Worm (Caenorhabditis elegans) whole organism, L4 larva: ENCODE measurements around the gene tsr-1.

Source experiments
- F10B5.3 ChIP-seq: sonication (generic microtip); optimal IDR thresholded peaks from 2 replicates; lab custom pipeline; 2016; ENCODE audit warnings: mild to moderate bottlenecking, missing genetic modification characterization, missing compliant biosample characterization
- F37D6.2 ChIP-seq: sonication (generic microtip); optimal IDR thresholded peaks from 2 replicates; lab custom pipeline; 2016; ENCODE audit warnings: mild to moderate bottlenecking, missing genetic modification characterization, missing compliant biosample characterization
- F44E2.7 ChIP-seq: fragments of 200-800 bp; sonication (Bioruptor generic); IDR thresholded peaks from 2 replicates; pipeline ENCODE4 v2.1.2; 2022; ENCODE audit warnings: missing genetic modification characterization, missing compliant biosample characterization
- R02D3.7 ChIP-seq: fragments of 150-350 bp; sonication (generic microtip); optimal IDR thresholded peaks from 3 replicates; lab custom pipeline; 2014; ENCODE audit warnings: missing biosample characterization, missing genetic modification characterization
- Y48G9A.11 ChIP-seq: fragments of 200-800 bp; sonication (Bioruptor generic); IDR thresholded peaks from 2 replicates; pipeline ENCODE4 v1.3.6; 2022; ENCODE audit warnings: missing genetic modification reagents, missing genetic modification characterization, missing compliant biosample characterization
- ZK546.5 ChIP-seq, 2 experiments: sonication (generic microtip); optimal IDR thresholded peaks; 2 replicates each; lab custom pipeline; 2017; ENCODE audit warnings: missing biosample characterization in 2 of 2, missing genetic modification characterization in 2 of 2
- ama-1 ChIP-seq: fragments of 150-350 bp; optimal IDR thresholded peaks from 2 replicates; lab custom pipeline; 2014; ENCODE audit warnings: inconsistent platforms, mixed read lengths
- arid-1 ChIP-seq: fragments of 200-800 bp; sonication (Bioruptor generic); conservative IDR thresholded peaks from 2 replicates; pipeline ENCODE4 v1.3.6; 2022; ENCODE audit warnings: missing genetic modification reagents, missing genetic modification characterization, missing compliant biosample characterization
- attf-4 ChIP-seq: sonication (generic microtip); optimal IDR thresholded peaks from 3 replicates; lab custom pipeline; 2017; ENCODE audit warnings: missing biosample characterization, missing genetic modification characterization
- ceh-20 ChIP-seq: fragments of 200-800 bp; sonication (Bioruptor generic); IDR thresholded peaks from 2 replicates; pipeline ENCODE4 v1.3.6; 2022; ENCODE audit warnings: missing genetic modification reagents, missing genetic modification characterization, missing compliant biosample characterization
- ceh-28 ChIP-seq: fragments of 150-350 bp; optimal IDR thresholded peaks from 2 replicates; lab custom pipeline; 2014; ENCODE audit warnings: missing biosample characterization, missing genetic modification reagents, missing genetic modification characterization
- ceh-32 ChIP-seq: sonication (generic microtip); optimal IDR thresholded peaks from 2 replicates; lab custom pipeline; 2016; ENCODE audit warnings: mild to moderate bottlenecking, missing genetic modification characterization, missing compliant biosample characterization; ENCODE audit not compliant: poor library complexity
- ceh-44 ChIP-seq: fragments of 200-800 bp; sonication (Bioruptor generic); IDR thresholded peaks from 2 replicates; pipeline ENCODE4 v1.3.6; 2022; ENCODE audit warnings: missing genetic modification reagents, missing genetic modification characterization, missing compliant biosample characterization
- ceh-82 ChIP-seq: sonication (generic microtip); optimal IDR thresholded peaks from 2 replicates; lab custom pipeline; 2017; ENCODE audit warnings: missing biosample characterization, missing genetic modification characterization
- daf-12 ChIP-seq: fragments of 150-350 bp; optimal IDR thresholded peaks from 2 replicates; lab custom pipeline; 2014; ENCODE audit warnings: missing biosample characterization, missing genetic modification reagents, missing genetic modification characterization
- daf-16 ChIP-seq, 3 experiments: sonication (generic microtip); optimal IDR thresholded peaks; 2 replicates each; lab custom pipeline; 2016 to 2017; ENCODE audit warnings: missing genetic modification characterization in 3 of 3, missing genetic modification reagents in 3 of 3, mild to moderate bottlenecking in 2 of 3, missing compliant biosample characterization in 2 of 3, missing biosample characterization in 1 of 3, moderate library complexity in 1 of 3
- dpl-1 ChIP-seq: fragments of 150-350 bp; optimal IDR thresholded peaks from 2 replicates; lab custom pipeline; 2014; ENCODE audit warnings: missing biosample characterization, missing genetic modification reagents, missing genetic modification characterization
- dve-1 ChIP-seq: sonication (generic microtip); optimal IDR thresholded peaks from 2 replicates; lab custom pipeline; 2017; ENCODE audit warnings: antibody characterized with exemption, mild to moderate bottlenecking, missing genetic modification characterization, missing compliant biosample characterization; ENCODE audit not compliant: insufficient read depth
- egl-27 ChIP-seq: sonication (generic microtip); optimal IDR thresholded peaks from 3 replicates; lab custom pipeline; 2017; ENCODE audit warnings: missing biosample characterization, missing genetic modification reagents, missing genetic modification characterization
- egl-43 ChIP-seq: fragments of 200-800 bp; sonication (Bioruptor generic); IDR thresholded peaks from 2 replicates; pipeline ENCODE4 v1.3.6; 2022; ENCODE audit warnings: missing genetic modification reagents, missing genetic modification characterization, missing compliant biosample characterization
- hif-1 ChIP-seq, 2 experiments: sonication (generic microtip); optimal IDR thresholded peaks; 2 replicates each; lab custom pipeline; 2016 to 2017; ENCODE audit warnings: missing compliant biosample characterization in 2 of 2, missing genetic modification characterization in 2 of 2, missing genetic modification reagents in 2 of 2, missing genotype in 2 of 2, mild to moderate bottlenecking in 1 of 2
- hlh-11 ChIP-seq: fragments of 200-800 bp; sonication (Bioruptor generic); optimal IDR thresholded peaks from 2 replicates; lab custom pipeline; 2018; ENCODE audit warnings: mild to moderate bottlenecking, missing genetic modification characterization, missing compliant biosample characterization
- hlh-30 ChIP-seq: sonication (generic microtip); optimal IDR thresholded peaks from 2 replicates; lab custom pipeline; 2017; ENCODE audit warnings: antibody characterized with exemption, mild to moderate bottlenecking, missing genetic modification characterization, missing compliant biosample characterization; ENCODE audit not compliant: insufficient read depth
- lin-13 ChIP-seq: fragments of 150-350 bp; optimal IDR thresholded peaks from 2 replicates; lab custom pipeline; 2014; ENCODE audit warnings: missing biosample characterization, missing genetic modification reagents, missing genetic modification characterization
- lin-39 ChIP-seq: fragments of 150-350 bp; optimal IDR thresholded peaks from 2 replicates; lab custom pipeline; 2014; ENCODE audit warnings: missing biosample characterization, missing genetic modification reagents, missing genetic modification characterization
- lir-3 ChIP-seq: sonication (generic microtip); optimal IDR thresholded peaks from 2 replicates; lab custom pipeline; 2016; ENCODE audit warnings: mild to moderate bottlenecking, missing genetic modification characterization, missing compliant biosample characterization
- lsy-2 ChIP-seq, 2 experiments: fragments of 150-350 bp in 1 of 2; sonication (generic microtip) in 1 of 2; optimal IDR thresholded peaks; 2 replicates each; lab custom pipeline; 2014 to 2017; ENCODE audit warnings: missing biosample characterization in 2 of 2, missing genetic modification characterization in 2 of 2
- madf-5 ChIP-seq, 2 experiments: fragments of 200-800 bp; sonication (Bioruptor generic); IDR thresholded peaks; 2 replicates each; pipeline ENCODE4 v1.3.6; 2022; ENCODE audit warnings: missing compliant biosample characterization in 2 of 2, missing genetic modification characterization in 2 of 2
- madf-9 ChIP-seq: fragments of 200-800 bp; sonication (Bioruptor generic); conservative IDR thresholded peaks from 2 replicates; pipeline ENCODE4 v1.3.6; 2022; ENCODE audit warnings: missing genetic modification reagents, missing genetic modification characterization, missing compliant biosample characterization
- mep-1 ChIP-seq: fragments of 150-350 bp; sonication (generic microtip); optimal IDR thresholded peaks from 3 replicates; lab custom pipeline; 2014; ENCODE audit warnings: missing biosample characterization, missing genetic modification characterization
- mes-2 ChIP-seq: sonication (generic microtip); optimal IDR thresholded peaks from 2 replicates; lab custom pipeline; 2016; ENCODE audit warnings: missing genotype, mild to moderate bottlenecking, missing genetic modification characterization, missing compliant biosample characterization; ENCODE audit not compliant: poor library complexity, severe bottlenecking
- nhr-11 ChIP-seq: fragments of 150-350 bp; optimal IDR thresholded peaks from 2 replicates; lab custom pipeline; 2014; ENCODE audit warnings: missing biosample characterization, missing genetic modification characterization
- nhr-111 ChIP-seq: fragments of 200-800 bp; sonication (Bioruptor generic); optimal IDR thresholded peaks from 2 replicates; lab custom pipeline; 2018; ENCODE audit warnings: mild to moderate bottlenecking, missing genetic modification characterization, missing compliant biosample characterization
- nhr-42 ChIP-seq: fragments of 200-800 bp; sonication (Bioruptor generic); IDR thresholded peaks from 2 replicates; pipeline ENCODE4 v1.3.6; 2022; ENCODE audit warnings: missing genetic modification characterization, missing compliant biosample characterization
- nhr-48 ChIP-seq: sonication (generic microtip); optimal IDR thresholded peaks from 2 replicates; lab custom pipeline; 2016; ENCODE audit warnings: mild to moderate bottlenecking, missing genetic modification characterization, missing compliant biosample characterization
- nhr-6 ChIP-seq: fragments of 150-350 bp; optimal IDR thresholded peaks from 2 replicates; lab custom pipeline; 2014; ENCODE audit warnings: missing biosample characterization, missing genetic modification characterization
- nhr-76 ChIP-seq: fragments of 150-350 bp; optimal IDR thresholded peaks from 2 replicates; lab custom pipeline; 2014; ENCODE audit warnings: missing biosample characterization, missing genetic modification characterization
- php-3 ChIP-seq: fragments of 200-800 bp; sonication (Bioruptor generic); IDR thresholded peaks from 2 replicates; pipeline ENCODE4 v1.3.6; 2022; ENCODE audit warnings: missing genetic modification reagents, missing genetic modification characterization, missing compliant biosample characterization
- saeg-2 ChIP-seq: fragments of 200-800 bp; sonication (Bioruptor generic); IDR thresholded peaks from 2 replicates; pipeline ENCODE4 v1.3.6; 2022; ENCODE audit warnings: missing genetic modification reagents, missing genetic modification characterization, missing compliant biosample characterization
- set-16 ChIP-seq: fragments of 200-800 bp; sonication (Bioruptor generic); IDR thresholded peaks from 2 replicates; pipeline ENCODE4 v1.3.6; 2022; ENCODE audit warnings: missing genetic modification reagents, missing genetic modification characterization, missing compliant biosample characterization
- skn-1 ChIP-seq: fragments of 150-350 bp; optimal IDR thresholded peaks from 2 replicates; lab custom pipeline; 2014; ENCODE audit warnings: missing biosample characterization, missing genetic modification characterization
- unc-39 ChIP-seq: sonication (generic microtip); optimal IDR thresholded peaks from 2 replicates; lab custom pipeline; 2017; ENCODE audit warnings: missing biosample characterization, missing genetic modification characterization
- zag-1 ChIP-seq: fragments of 150-350 bp; optimal IDR thresholded peaks from 2 replicates; lab custom pipeline; 2014; ENCODE audit warnings: missing biosample characterization, missing genetic modification characterization
- zip-11 ChIP-seq: fragments of 200-800 bp; sonication (Bioruptor generic); IDR thresholded peaks from 2 replicates; pipeline ENCODE4 v1.3.6; 2022; ENCODE audit warnings: missing genetic modification characterization, missing compliant biosample characterization
- ztf-11 ChIP-seq: fragments of 150-350 bp; optimal IDR thresholded peaks from 2 replicates; lab custom pipeline; 2014; ENCODE audit warnings: missing biosample characterization, missing genetic modification characterization
- ztf-7 ChIP-seq: fragments of 150-350 bp; optimal IDR thresholded peaks from 2 replicates; lab custom pipeline; 2014; ENCODE audit warnings: missing biosample characterization, missing genetic modification characterization

The tsr-1 gene

DNA sequence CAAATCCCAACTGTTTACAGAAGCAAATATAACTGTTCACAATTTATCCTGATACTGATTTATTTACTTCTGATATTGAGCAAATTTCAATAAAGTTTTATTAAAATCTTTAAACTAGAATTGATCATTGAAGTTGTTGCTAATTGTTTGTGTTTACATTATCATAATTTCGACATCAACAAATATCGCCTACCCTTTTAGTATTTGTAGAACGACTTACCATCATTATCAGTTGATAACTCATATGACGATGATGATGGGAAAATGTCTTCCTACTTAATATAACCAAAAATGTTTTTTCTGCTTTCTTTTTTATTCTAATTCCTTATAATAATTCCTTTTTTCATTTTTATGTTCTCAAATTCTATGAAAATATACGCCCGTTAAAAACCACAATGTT lies 52.5 kb downstream of the tsr-1 start:
- TF ChIP-seq saeg-2 (GFP tag; lab: Robert Waterston, UW) (no peak), lin-13 (GFP tag; lab: Kevin White, UChicago) (no peak), daf-16 (GFP tag; optimal IDR thresholded peaks at IDR 0.05; lab: Kevin White, UChicago) (no peak), daf-16 (tag; optimal IDR thresholded peaks at IDR 0.05; lab: Kevin White, UChicago) (peak; percentile 99), Y48G9A.11 (GFP tag; lab: Robert Waterston, UW) (no peak), attf-4 (tag; lab: Kevin White, UChicago) (no peak), F37D6.2 (tag; lab: Kevin White, UChicago) (no peak), egl-43 (GFP tag; lab: Robert Waterston, UW) (no peak), F10B5.3 (no peak), F44E2.7 (no peak), lin-39 (tag; lab: Kevin White, UChicago) (no peak), nhr-11 (tag; lab: Kevin White, UChicago) (no peak), arid-1 (GFP tag; lab: Robert Waterston, UW) (no peak), dpl-1 (GFP tag; lab: Kevin White, UChicago) (no peak), ceh-44 (GFP tag; lab: Robert Waterston, UW) (no peak), egl-27 (tag; lab: Kevin White, UChicago) (no peak), nhr-42 (GFP tag; lab: Robert Waterston, UW) (no peak), zip-11 (GFP tag; lab: Robert Waterston, UW) (no peak), nhr-111 (GFP tag; lab: Kevin White, UChicago) (no peak), ztf-11 (tag; lab: Kevin White, UChicago) (no peak), lsy-2 (tag; optimal IDR thresholded peaks at IDR 0.05; lab: Kevin White, UChicago) (peak in 1 of 2 experiments; percentile 44), ztf-7 (tag; lab: Kevin White, UChicago) (peak; percentile 96), set-16 (GFP tag; lab: Robert Waterston, UW) (no peak), hlh-30 (tag; lab: Kevin White, UChicago) (peak; percentile 7), zag-1 (tag; lab: Kevin White, UChicago) (no peak), ceh-32 (tag; lab: Kevin White, UChicago) (no peak), ceh-82 (tag; lab: Kevin White, UChicago) (no peak), madf-5 (GFP tag; IDR thresholded peaks at IDR 0.05; lab: Robert Waterston, UW) (no peak), hlh-11 (no peak), mes-2 (tag; lab: Kevin White, UChicago) (no peak), ama-1 (no peak), daf-12 (tag; lab: Kevin White, UChicago) (no peak), unc-39 (no peak), mep-1 (tag; lab: Kevin White, UChicago) (peak; percentile 53), dve-1 (tag; lab: Kevin White, UChicago) (peak; percentile 22), nhr-76 (tag; lab: Kevin White, UChicago) (no peak), R02D3.7 (tag; lab: Kevin White, UChicago) (no peak)

DNA sequence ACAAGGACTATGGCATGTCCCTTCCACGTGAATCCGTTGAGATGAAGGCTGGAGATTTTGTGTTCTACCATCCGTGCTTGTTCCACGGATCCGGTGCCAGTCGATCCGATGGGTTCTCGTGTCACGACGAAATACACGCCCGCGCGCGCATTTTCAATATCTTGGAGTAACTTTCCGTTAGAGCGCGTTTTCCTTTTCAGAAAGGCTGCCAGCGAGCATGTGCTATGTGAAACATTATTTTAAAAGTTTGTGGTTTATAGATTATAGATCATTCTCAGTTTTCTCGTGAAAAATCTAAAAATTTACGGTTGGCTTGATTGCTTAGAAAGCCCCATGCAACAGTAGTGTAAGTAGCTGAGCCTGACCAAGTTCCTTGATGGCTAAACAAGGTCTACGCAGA lies 54.3 kb downstream of the tsr-1 start, which contains the start of gene fbxc-20:
TSS of gene fbxc-20 (plus strand) at position 301 of the 400 bp plus-strand sequence.
- TF ChIP-seq lir-3 (tag; lab: Kevin White, UChicago) (no peak), ZK546.5 (tag; optimal IDR thresholded peaks at IDR 0.05; lab: Kevin White, UChicago) (no peak), nhr-48 (tag; lab: Kevin White, UChicago) (no peak), skn-1 (tag; lab: Kevin White, UChicago) (no peak), ceh-28 (tag; lab: Kevin White, UChicago) (no peak), ztf-11 (tag; lab: Kevin White, UChicago) (no peak), hif-1 (tag; optimal IDR thresholded peaks at IDR 0.05; lab: Kevin White, UChicago) (no peak), nhr-111 (GFP tag; lab: Kevin White, UChicago) (no peak), madf-9 (GFP tag; lab: Robert Waterston, UW) (no peak), Y48G9A.11 (GFP tag; lab: Robert Waterston, UW) (no peak), nhr-6 (tag; lab: Kevin White, UChicago) (no peak), ceh-20 (GFP tag; lab: Robert Waterston, UW) (no peak), php-3 (GFP tag; lab: Robert Waterston, UW) (no peak)
- TF ChIP-seq, all 104 proteins: peak for 0
